Worm (Caenorhabditis elegans) whole organism, late embryonic: ENCODE measurements around the gene F46C5.1.

ENCODE experiments used
- F13H6.1 ChIP-seq: sonication (generic microtip); optimal IDR thresholded peaks from 2 replicates; lab custom pipeline; 2016; ENCODE audit warnings: missing genetic modification characterization, missing compliant biosample characterization
- ama-1 ChIP-seq: fragments of 150-350 bp; optimal IDR thresholded peaks from 2 replicates; lab custom pipeline; 2014
- ceh-9 ChIP-seq: sonication (generic microtip); optimal IDR thresholded peaks from 2 replicates; lab custom pipeline; 2016; ENCODE audit warnings: mild to moderate bottlenecking, missing genetic modification characterization, inconsistent platforms, missing compliant biosample characterization
- dve-1 ChIP-seq: sonication (generic microtip); optimal IDR thresholded peaks from 2 replicates; lab custom pipeline; 2017; ENCODE audit warnings: antibody characterized with exemption, mild to moderate bottlenecking, missing genetic modification characterization, missing compliant biosample characterization
- fkh-10 ChIP-seq: fragments of 150-350 bp; optimal IDR thresholded peaks from 2 replicates; lab custom pipeline; 2014; ENCODE audit warnings: missing biosample characterization, missing genetic modification reagents, missing genetic modification characterization
- hlh-8 ChIP-seq: sonication (generic microtip); optimal IDR thresholded peaks from 2 replicates; lab custom pipeline; 2016; ENCODE audit warnings: missing genotype, missing genetic modification characterization, missing compliant biosample characterization
- nhr-232 ChIP-seq: sonication (generic microtip); optimal IDR thresholded peaks from 2 replicates; lab custom pipeline; 2016; ENCODE audit warnings: missing genetic modification characterization, missing compliant biosample characterization
- odd-2 ChIP-seq: sonication (generic microtip); optimal IDR thresholded peaks from 2 replicates; lab custom pipeline; 2017; ENCODE audit warnings: antibody characterized with exemption, mild to moderate bottlenecking, missing genetic modification characterization, missing compliant biosample characterization
- pqm-1 ChIP-seq: sonication (generic microtip); optimal IDR thresholded peaks from 2 replicates; lab custom pipeline; 2016; ENCODE audit warnings: missing genetic modification characterization, missing compliant biosample characterization
- pros-1 ChIP-seq: fragments of 150-350 bp; optimal IDR thresholded peaks from 2 replicates; lab custom pipeline; 2014; ENCODE audit warnings: missing biosample characterization, missing genetic modification reagents, missing genetic modification characterization
- unc-86 ChIP-seq: sonication (generic microtip); optimal IDR thresholded peaks from 2 replicates; lab custom pipeline; 2016; ENCODE audit warnings: missing genetic modification characterization, missing compliant biosample characterization

DNA sequence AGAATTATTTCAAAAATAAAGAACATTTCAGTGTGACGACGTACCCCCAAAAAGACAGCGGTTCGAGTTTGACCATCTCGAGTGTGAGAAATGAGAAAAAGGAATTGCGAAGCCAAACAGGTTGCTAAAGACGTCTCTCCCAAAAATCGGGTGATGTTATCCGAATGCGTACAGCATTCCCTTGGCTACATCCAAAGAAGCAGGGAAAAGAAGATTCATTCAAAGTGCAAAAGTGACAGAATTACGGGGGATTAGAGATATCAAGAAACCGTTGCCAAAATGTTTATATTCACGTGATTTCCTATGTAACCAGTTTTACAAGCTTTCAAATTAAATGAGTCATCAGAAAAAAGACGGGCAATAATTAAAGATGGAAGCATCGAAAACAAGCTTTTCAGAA lies 33.0 kb upstream of the F46C5.1 start:
- no peak for TF ChIP-seq odd-2 (tag; lab: Kevin White, UChicago)
- TF ChIP-seq pqm-1 (tag; lab: Kevin White, UChicago): no peak
- TF ChIP-seq ceh-9 (tag; lab: Kevin White, UChicago): no peak
- TF ChIP-seq fkh-10 (GFP tag; lab: Kevin White, UChicago): no peak
- no peak for TF ChIP-seq F13H6.1 (tag; lab: Kevin White, UChicago)
- TF ChIP-seq unc-86 (tag; lab: Kevin White, UChicago): no peak
- no peak for TF ChIP-seq hlh-8 (tag; lab: Kevin White, UChicago)
- TF ChIP-seq nhr-232: no peak
- TF ChIP-seq pros-1 (tag; lab: Kevin White, UChicago): no peak
- no peak for TF ChIP-seq ama-1
- no peak for TF ChIP-seq dve-1 (tag; lab: Kevin White, UChicago)
